Worm (Caenorhabditis elegans): ENCODE data around the gene str-20.

ce11 chrV:774341-774740 is 18.1 kb downstream of the str-20 start:
- no peak for TF ChIP-seq ztf-4 (tag; optimal IDR thresholded peaks at IDR 0.05)
- no peak for TF ChIP-seq lin-15B (tag; optimal IDR thresholded peaks at IDR 0.05)
- TF ChIP-seq dsc-1 (tag; optimal IDR thresholded peaks at IDR 0.05) = no peak
- no peak for TF ChIP-seq aly-2 (tag; optimal IDR thresholded peaks at IDR 0.05)
- TF ChIP-seq elt-3 (tag; optimal IDR thresholded peaks at IDR 0.05) = no peak
- no peak for TF ChIP-seq snpc-4 (tag; optimal IDR thresholded peaks at IDR 0.05)
- no peak for TF ChIP-seq xbp-1 (tag; optimal IDR thresholded peaks at IDR 0.05)
- TF ChIP-seq egl-13 (tag; optimal IDR thresholded peaks at IDR 0.05) = no peak
- TF ChIP-seq nhr-76 (tag; optimal IDR thresholded peaks at IDR 0.05) = no peak
- TF ChIP-seq nhr-20 (tag; optimal IDR thresholded peaks at IDR 0.05) = no peak
- no peak for TF ChIP-seq nhr-12 (tag; optimal IDR thresholded peaks at IDR 0.05)
- no peak for TF ChIP-seq nhr-47 (tag; optimal IDR thresholded peaks at IDR 0.05)
- TF ChIP-seq tbx-2 (tag; optimal IDR thresholded peaks at IDR 0.05) = no peak
- no peak for TF ChIP-seq egl-27 (tag; optimal IDR thresholded peaks at IDR 0.05)
